Worm (Caenorhabditis elegans) whole organism, mixed stage, embryonic: ENCODE measurements around the gene srt-39.

Source experiments
- M03D4.4 ChIP-seq: sonication (generic microtip); optimal IDR thresholded peaks from 2 replicates; lab custom pipeline; 2017; ENCODE audit warnings: mild to moderate bottlenecking, missing genetic modification characterization, missing compliant biosample characterization
- bed-3 ChIP-seq: fragments of 200-800 bp; sonication (Bioruptor generic); optimal IDR thresholded peaks from 3 replicates; lab custom pipeline; 2018; ENCODE audit warnings: mild to moderate bottlenecking, missing genetic modification characterization, moderate library complexity, missing compliant biosample characterization
- blmp-1 ChIP-seq: fragments of 150-350 bp; optimal IDR thresholded peaks from 2 replicates; lab custom pipeline; 2014; ENCODE audit warnings: missing biosample characterization, missing genetic modification characterization
- ceh-39 ChIP-seq: fragments of 150-350 bp; optimal IDR thresholded peaks from 2 replicates; lab custom pipeline; 2014; ENCODE audit warnings: missing biosample characterization, missing genetic modification characterization
- ceh-43 ChIP-seq: fragments of 200-800 bp; sonication (Bioruptor generic); optimal IDR thresholded peaks from 2 replicates; lab custom pipeline; 2018; ENCODE audit warnings: mild to moderate bottlenecking, missing genetic modification characterization, moderate library complexity, missing compliant biosample characterization
- ceh-83 ChIP-seq: fragments of 200-800 bp; sonication (Bioruptor generic); optimal IDR thresholded peaks from 2 replicates; lab custom pipeline; 2018; ENCODE audit warnings: mild to moderate bottlenecking, missing genetic modification characterization, missing compliant biosample characterization
- ces-1 ChIP-seq: fragments of 150-350 bp; optimal IDR thresholded peaks from 2 replicates; lab custom pipeline; 2014; ENCODE audit warnings: missing biosample characterization, missing genetic modification reagents, missing genetic modification characterization
- drap-1 ChIP-seq: fragments of 200-800 bp; sonication (Bioruptor generic); optimal IDR thresholded peaks from 3 replicates; lab custom pipeline; 2018; ENCODE audit warnings: mild to moderate bottlenecking, missing genetic modification characterization, missing compliant biosample characterization
- elt-3 ChIP-seq: fragments of 150-350 bp; optimal IDR thresholded peaks from 2 replicates; lab custom pipeline; 2014; ENCODE audit warnings: missing biosample characterization, missing genetic modification characterization
- ham-2 ChIP-seq: fragments of 200-800 bp; sonication (Bioruptor generic); optimal IDR thresholded peaks from 2 replicates; lab custom pipeline; 2018; ENCODE audit warnings: mild to moderate bottlenecking, missing genetic modification characterization, missing compliant biosample characterization
- lin-13 ChIP-seq: fragments of 150-350 bp; optimal IDR thresholded peaks from 2 replicates; lab custom pipeline; 2014; ENCODE audit warnings: missing biosample characterization, missing genetic modification characterization
- lin-32 ChIP-seq: fragments of 200-800 bp; sonication (Bioruptor generic); optimal IDR thresholded peaks from 2 replicates; lab custom pipeline; 2018; ENCODE audit warnings: mild to moderate bottlenecking, missing genetic modification characterization, missing compliant biosample characterization
- lsy-2 ChIP-seq: fragments of 150-350 bp; optimal IDR thresholded peaks from 2 replicates; lab custom pipeline; 2014; ENCODE audit warnings: missing biosample characterization, missing genetic modification characterization
- mab-5 ChIP-seq: fragments of 150-350 bp; optimal IDR thresholded peaks from 2 replicates; lab custom pipeline; 2014; ENCODE audit warnings: missing biosample characterization, missing genetic modification characterization
- mep-1 ChIP-seq: fragments of 150-350 bp; optimal IDR thresholded peaks from 2 replicates; lab custom pipeline; 2017; ENCODE audit warnings: missing biosample characterization, missing genetic modification reagents, missing genetic modification characterization, inconsistent platforms
- mls-2 ChIP-seq: sonication (generic microtip); optimal IDR thresholded peaks from 2 replicates; lab custom pipeline; 2016; ENCODE audit warnings: mild to moderate bottlenecking, missing genetic modification characterization, moderate library complexity, missing compliant biosample characterization
- nhr-12 ChIP-seq: fragments of 150-350 bp; optimal IDR thresholded peaks from 2 replicates; lab custom pipeline; 2014; ENCODE audit warnings: missing biosample characterization, missing genetic modification characterization
- nhr-2 ChIP-seq: fragments of 150-350 bp; optimal IDR thresholded peaks from 2 replicates; lab custom pipeline; 2014; ENCODE audit warnings: missing biosample characterization, missing genetic modification characterization
- nhr-237 ChIP-seq: fragments of 150-350 bp; optimal IDR thresholded peaks from 2 replicates; lab custom pipeline; 2014; ENCODE audit warnings: missing biosample characterization, missing genetic modification characterization
- nhr-28 ChIP-seq: fragments of 150-350 bp; optimal IDR thresholded peaks from 2 replicates; lab custom pipeline; 2014; ENCODE audit warnings: missing biosample characterization, missing genetic modification characterization
- nhr-76 ChIP-seq: sonication (generic microtip); optimal IDR thresholded peaks from 2 replicates; lab custom pipeline; 2017; ENCODE audit warnings: missing biosample characterization, missing genetic modification characterization
- pha-4 ChIP-seq: fragments of 150-350 bp; optimal IDR thresholded peaks from 2 replicates; lab custom pipeline; 2018; ENCODE audit warnings: missing biosample characterization, missing genetic modification reagents, missing genetic modification characterization
- sem-2 ChIP-seq: fragments of 200-800 bp; sonication (Bioruptor generic); optimal IDR thresholded peaks from 2 replicates; lab custom pipeline; 2018; ENCODE audit warnings: mild to moderate bottlenecking, missing genetic modification characterization, missing compliant biosample characterization
- snpc-4 ChIP-seq: fragments of 150-350 bp; optimal IDR thresholded peaks from 2 replicates; lab custom pipeline; 2014; ENCODE audit warnings: missing biosample characterization, missing genetic modification characterization
- sptf-1 ChIP-seq: sonication (generic microtip); optimal IDR thresholded peaks from 2 replicates; lab custom pipeline; 2017; ENCODE audit warnings: mild to moderate bottlenecking, missing genetic modification characterization, moderate library complexity, missing compliant biosample characterization
- tbx-8 ChIP-seq: fragments of 200-800 bp; sonication (Bioruptor generic); optimal IDR thresholded peaks from 2 replicates; lab custom pipeline; 2018; ENCODE audit warnings: mild to moderate bottlenecking, missing genetic modification characterization, moderate library complexity, missing compliant biosample characterization
- unc-120 ChIP-seq: sonication (generic microtip); optimal IDR thresholded peaks from 2 replicates; lab custom pipeline; 2017; ENCODE audit warnings: missing genetic modification characterization, missing compliant biosample characterization; ENCODE audit not compliant: poor library complexity, severe bottlenecking
- unc-39 ChIP-seq: fragments of 150-350 bp; optimal IDR thresholded peaks from 2 replicates; lab custom pipeline; 2014; ENCODE audit warnings: missing biosample characterization, missing genetic modification characterization
- unc-62 ChIP-seq: fragments of 150-350 bp; optimal IDR thresholded peaks from 2 replicates; lab custom pipeline; 2014; ENCODE audit warnings: missing biosample characterization, missing genetic modification reagents, missing genetic modification characterization
- zip-8 ChIP-seq: fragments of 150-350 bp; optimal IDR thresholded peaks from 2 replicates; lab custom pipeline; 2014; ENCODE audit warnings: missing biosample characterization, missing genetic modification characterization

Gene srt-39

ce11 chrV:12465399-12465798 lies 19.3 kb upstream of the srt-39 start (continued):
- TF ChIP-seq pha-4 (peak; percentile 62), mls-2 (tag; lab: Kevin White, UChicago) (peak; percentile 25), mep-1 (tag; lab: Kevin White, UChicago) (peak; percentile 66), tbx-8 (GFP tag; lab: Kevin White, UChicago) (no peak)

- TF ChIP-seq blmp-1 (tag; lab: Kevin White, UChicago) (no peak), lin-13 (tag; lab: Kevin White, UChicago) (no peak), elt-3 (tag; lab: Kevin White, UChicago) (no peak)
Measured at ce11 chrV:12466653-12467052, 18.0 kb upstream of the srt-39 start.

ce11 chrV:12467755-12468154 lies 16.9 kb upstream of the srt-39 start:
- TF ChIP-seq ceh-83 (GFP tag; lab: Kevin White, UChicago) (no peak), lin-13 (tag; lab: Kevin White, UChicago) (no peak), lsy-2 (no peak), nhr-12 (tag; lab: Kevin White, UChicago) (no peak), blmp-1 (tag; lab: Kevin White, UChicago) (no peak), mls-2 (tag; lab: Kevin White, UChicago) (no peak), ham-2 (GFP tag; lab: Kevin White, UChicago) (no peak), ces-1 (GFP tag; lab: Kevin White, UChicago) (no peak), pha-4 (no peak), M03D4.4 (tag; lab: Kevin White, UChicago) (no peak), bed-3 (GFP tag; lab: Kevin White, UChicago) (no peak), sptf-1 (no peak), snpc-4 (tag; lab: Kevin White, UChicago) (no peak), unc-39 (tag; lab: Kevin White, UChicago) (no peak), nhr-76 (tag; lab: Kevin White, UChicago) (no peak), sem-2 (GFP tag; lab: Kevin White, UChicago) (no peak)
- TF ChIP-seq, all 35 proteins: peak for 0

- TF ChIP-seq tbx-8 (GFP tag; lab: Kevin White, UChicago) = no peak
- no peak for TF ChIP-seq pha-4
- no peak for TF ChIP-seq lin-13 (tag; lab: Kevin White, UChicago)
- no peak for TF ChIP-seq ceh-83 (GFP tag; lab: Kevin White, UChicago)
- no peak for TF ChIP-seq blmp-1 (tag; lab: Kevin White, UChicago)
- no peak for TF ChIP-seq nhr-12 (tag; lab: Kevin White, UChicago)
- TF ChIP-seq mab-5 (tag; lab: Kevin White, UChicago) = no peak
- no peak for TF ChIP-seq sptf-1
- TF ChIP-seq lin-32 (GFP tag; lab: Kevin White, UChicago) = no peak
- no peak for TF ChIP-seq nhr-237 (tag; lab: Kevin White, UChicago)
- no peak for TF ChIP-seq nhr-28 (tag; lab: Kevin White, UChicago)
- no peak for TF ChIP-seq bed-3 (GFP tag; lab: Kevin White, UChicago)
- no peak for TF ChIP-seq unc-120
- no peak for TF ChIP-seq unc-39 (tag; lab: Kevin White, UChicago)
- TF ChIP-seq ceh-39 (tag; lab: Kevin White, UChicago) = no peak
Measured at ce11 chrV:12468363-12468762, 16.3 kb upstream of the srt-39 start, which contains the start of gene F28C1.3. Gene F28C1.3 (plus strand): TSS chrV:12468663.

- TF ChIP-seq ceh-39 (tag; lab: Kevin White, UChicago) (no peak), snpc-4 (tag; lab: Kevin White, UChicago) (no peak), sem-2 (GFP tag; lab: Kevin White, UChicago) (no peak), ceh-43 (no peak), lin-32 (GFP tag; lab: Kevin White, UChicago) (no peak), unc-120 (no peak), blmp-1 (tag; lab: Kevin White, UChicago) (no peak), zip-8 (tag; lab: Kevin White, UChicago) (no peak), M03D4.4 (tag; lab: Kevin White, UChicago) (no peak), elt-3 (tag; lab: Kevin White, UChicago) (no peak), unc-39 (tag; lab: Kevin White, UChicago) (no peak), nhr-76 (tag; lab: Kevin White, UChicago) (no peak), unc-62 (GFP tag; lab: Kevin White, UChicago) (no peak), drap-1 (GFP tag; lab: Kevin White, UChicago) (no peak), nhr-12 (tag; lab: Kevin White, UChicago) (no peak), mls-2 (tag; lab: Kevin White, UChicago) (no peak), nhr-28 (tag; lab: Kevin White, UChicago) (no peak), nhr-2 (tag; lab: Kevin White, UChicago) (no peak)
Measured at ce11 chrV:12470324-12470723, 14.4 kb upstream of the srt-39 start.
